Fruit fly (Drosophila melanogaster): ENCODE results near the gene CG1486.
A peak's percentile ranks its signal among the peaks of the same experiment; 100 is the strongest.

Gene CG1486

DNA sequence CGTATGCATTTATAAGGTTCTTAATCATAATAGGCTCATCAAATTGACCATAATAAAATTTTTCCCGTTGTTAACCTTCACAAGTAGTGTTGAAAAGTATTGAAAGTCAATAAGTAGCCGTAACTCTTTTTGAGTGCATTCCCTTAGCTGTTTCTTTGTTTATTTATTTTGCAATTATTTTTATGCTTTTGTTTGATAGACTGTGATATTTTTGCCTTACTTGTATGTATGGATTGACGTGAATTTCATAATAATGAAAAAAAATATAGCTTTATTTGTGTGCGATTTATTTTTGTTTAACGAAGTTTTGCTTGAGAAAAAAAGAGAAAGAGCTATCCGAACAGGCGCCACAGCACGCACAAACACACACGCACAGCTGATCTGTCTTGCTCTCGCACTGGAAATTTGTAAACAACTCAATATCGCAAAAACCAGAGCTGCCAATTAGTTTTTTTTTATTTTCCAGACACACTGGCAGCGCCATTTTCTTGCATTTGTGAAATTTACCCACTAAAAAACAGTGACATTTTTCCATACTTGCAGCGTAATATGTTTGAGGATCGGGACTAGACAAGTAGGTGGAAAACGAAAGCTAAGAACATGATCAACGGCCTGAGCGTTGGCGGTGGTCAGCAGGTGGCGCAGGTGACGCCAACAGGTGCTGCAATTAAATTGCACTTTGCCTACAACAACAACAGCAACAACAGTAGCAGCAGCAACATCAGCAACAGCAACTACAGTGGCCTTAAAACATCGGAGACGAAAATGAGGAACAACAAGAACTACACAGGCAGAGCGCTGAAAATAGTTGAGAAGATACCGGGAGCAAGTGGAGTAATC, 45.5 kb downstream of the CG1486 start (continued):
- TF ChIP-seq CG11504 (tag; optimal IDR thresholded peaks at IDR 0.05) (no peak), gsb-n (tag; optimal IDR thresholded peaks at IDR 0.05) (no peak), ab (GFP tag; optimal IDR thresholded peaks at IDR 0.05) (no peak), CG2120 (GFP tag; optimal IDR thresholded peaks at IDR 0.05) (peak; percentile 7), lov (optimal IDR thresholded peaks at IDR 0.05) (no peak), lov (GFP tag; IDR thresholded peaks at IDR 0.05) (no peak), fru (optimal IDR thresholded peaks at IDR 0.05) (no peak), Hsf (GFP tag; optimal IDR thresholded peaks at IDR 0.05) (no peak), ken (GFP tag; IDR thresholded peaks at IDR 0.05) (no peak), inv (GFP tag; IDR thresholded peaks at IDR 0.05; ENCODE audit: partially characterized antibody) (no peak), stwl (tag; optimal IDR thresholded peaks at IDR 0.05) (peak; percentile 17), CG34376 (GFP tag; optimal IDR thresholded peaks at IDR 0.05) (no peak), CG16779 (GFP tag; IDR thresholded peaks at IDR 0.05) (no peak), CG7839 (tag; optimal IDR thresholded peaks at IDR 0.05) (no peak), CG10274 (GFP tag; optimal IDR thresholded peaks at IDR 0.05) (no peak), NFAT (GFP tag; IDR thresholded peaks at IDR 0.05) (no peak), Dad (GFP tag; optimal IDR thresholded peaks at IDR 0.05) (no peak), D19A (tag; optimal IDR thresholded peaks at IDR 0.05) (no peak), B-H1 (GFP tag; IDR thresholded peaks at IDR 0.05) (no peak), slbo (GFP tag; IDR thresholded peaks at IDR 0.05) (0 out of 2 replicates have a peak, but pooled peaks have one; percentile 19), Blimp-1 (GFP tag; optimal IDR thresholded peaks at IDR 0.05) (no peak), CG10267 (tag; optimal IDR thresholded peaks at IDR 0.05) (peak; percentile 64), Vsx1 (GFP tag; optimal IDR thresholded peaks at IDR 0.05) (no peak), Scr (GFP tag; IDR thresholded peaks at IDR 0.05; ENCODE audit: partially characterized antibody) (no peak), Opbp (GFP tag; IDR thresholded peaks at IDR 0.05; ENCODE audit: partially characterized antibody) (no peak), exex (tag; optimal IDR thresholded peaks at IDR 0.05) (peak; percentile 1), sima (GFP tag; optimal IDR thresholded peaks at IDR 0.05) (no peak), Hr78 (GFP tag; optimal IDR thresholded peaks at IDR 0.05) (no peak), Mrtf (GFP tag; IDR thresholded peaks at IDR 0.05) (no peak), CG30431 (GFP tag; optimal IDR thresholded peaks at IDR 0.05) (no peak), CG17359 (tag; optimal IDR thresholded peaks at IDR 0.05) (no peak), eve (GFP tag; optimal IDR thresholded peaks at IDR 0.05) (peak in 1 of 2 experiments; percentile 81), CG9437 (GFP tag; optimal IDR thresholded peaks at IDR 0.05) (no peak), CG4360 (GFP tag; IDR thresholded peaks at IDR 0.05) (peak; percentile 76), sens (GFP tag) (peak; percentile 54), sim (GFP tag; IDR thresholded peaks at IDR 0.05) (no peak), CrebB (tag; optimal IDR thresholded peaks at IDR 0.05) (no peak), ash1 (GFP tag; optimal IDR thresholded peaks at IDR 0.05) (no peak), CG10431 (GFP tag; optimal IDR thresholded peaks at IDR 0.05) (no peak), E2f2 (GFP tag; IDR thresholded peaks at IDR 0.05) (no peak), nom (GFP tag; optimal IDR thresholded peaks at IDR 0.05) (peak; percentile 62), CG17829 (tag; optimal IDR thresholded peaks at IDR 0.05) (peak; percentile 20), knrl (GFP tag; IDR thresholded peaks at IDR 0.05; ENCODE audit: partially characterized antibody) (no peak), Asciz (GFP tag; optimal IDR thresholded peaks at IDR 0.05) (no peak), BEAF-32 (GFP tag; optimal IDR thresholded peaks at IDR 0.05) (peak; percentile 30), Side (GFP tag; optimal IDR thresholded peaks at IDR 0.05) (no peak), CG7271 (tag; optimal IDR thresholded peaks at IDR 0.05) (no peak), Aef1 (GFP tag; IDR thresholded peaks at IDR 0.05) (no peak), sr (GFP tag; IDR thresholded peaks at IDR 0.05) (no peak), pzg (GFP tag; optimal IDR thresholded peaks at IDR 0.05) (peak; percentile 14)
